Fruit fly (Drosophila melanogaster): ENCODE measurements around the gene CG3226.

Gene CG3226

dm6 chrX:6604706-6605105 lies 49.3 kb downstream of the CG3226 start (continued):
- TF ChIP-seq Awh (GFP tag; IDR thresholded peaks at IDR 0.05) (no peak), bigmax (GFP tag; optimal IDR thresholded peaks at IDR 0.05) (no peak), TFAM (GFP tag; optimal IDR thresholded peaks at IDR 0.05) (no peak), CG9727 (GFP tag; optimal IDR thresholded peaks at IDR 0.05) (peak; percentile 2), sens (GFP tag) (peak; percentile 33), rib (GFP tag; IDR thresholded peaks at IDR 0.05) (no peak), nau (GFP tag; optimal IDR thresholded peaks at IDR 0.05) (no peak), Atf-2 (GFP tag; optimal IDR thresholded peaks at IDR 0.05) (no peak), wor (GFP tag; IDR thresholded peaks at IDR 0.05) (no peak), Antp (GFP tag; optimal IDR thresholded peaks at IDR 0.05) (no peak), Dbx (GFP tag; IDR thresholded peaks at IDR 0.05) (no peak), CG12659 (GFP tag; optimal IDR thresholded peaks at IDR 0.05) (no peak), Gug (GFP tag; IDR thresholded peaks at IDR 0.05) (no peak), HLHmδ (GFP tag; optimal IDR thresholded peaks at IDR 0.05) (no peak), Usf (GFP tag; optimal IDR thresholded peaks at IDR 0.05) (no peak), ATbp (GFP tag; optimal IDR thresholded peaks at IDR 0.05) (peak; percentile 29), CG10565 (GFP tag; optimal IDR thresholded peaks at IDR 0.05) (no peak), CG9932 (GFP tag; IDR thresholded peaks at IDR 0.05) (peak; percentile 21; the same call in 1 of the 2 replicates), CG7357 (GFP tag; IDR thresholded peaks at IDR 0.05) (no peak), gcm2 (GFP tag; optimal IDR thresholded peaks at IDR 0.05) (no peak), Neu2 (GFP tag; optimal IDR thresholded peaks at IDR 0.05; ENCODE audit: borderline replicate concordance) (no peak), scrt (GFP tag; optimal IDR thresholded peaks at IDR 0.05) (no peak), CG42726 (GFP tag; IDR thresholded peaks at IDR 0.05; ENCODE audit: partially characterized antibody) (no peak), cad (GFP tag; optimal IDR thresholded peaks at IDR 0.05) (no peak), eve (GFP tag; optimal IDR thresholded peaks at IDR 0.05) (no peak), chif (GFP tag; optimal IDR thresholded peaks at IDR 0.05) (no peak), CG8290 (GFP tag; optimal IDR thresholded peaks at IDR 0.05) (no peak), CG8290 (tag; optimal IDR thresholded peaks at IDR 0.05) (no peak), ro (GFP tag; IDR thresholded peaks at IDR 0.05) (no peak), lab (GFP tag; optimal IDR thresholded peaks at IDR 0.05) (peak; percentile 9), CG17385 (GFP tag; optimal IDR thresholded peaks at IDR 0.05) (no peak), CG11696 (GFP tag; IDR thresholded peaks at IDR 0.05) (0 out of 2 replicates have a peak, but pooled peaks have one; percentile 15), CG13296 (GFP tag; optimal IDR thresholded peaks at IDR 0.05) (no peak), Hand (GFP tag; optimal IDR thresholded peaks at IDR 0.05) (no peak), CG1233 (GFP tag; optimal IDR thresholded peaks at IDR 0.05) (peak; percentile 1), Rx (GFP tag; IDR thresholded peaks at IDR 0.05) (no peak), Ets97D (GFP tag; optimal IDR thresholded peaks at IDR 0.05) (no peak), CG11504 (tag; optimal IDR thresholded peaks at IDR 0.05) (no peak), Dref (GFP tag; IDR thresholded peaks at IDR 0.05) (no peak), shn (GFP tag; optimal IDR thresholded peaks at IDR 0.05) (no peak), CHES-1-like (GFP tag; optimal IDR thresholded peaks at IDR 0.05) (no peak), MTF-1 (GFP tag; optimal IDR thresholded peaks at IDR 0.05; ENCODE audit: borderline replicate concordance) (no peak), vnd (GFP tag; IDR thresholded peaks at IDR 0.05; ENCODE audit: partially characterized antibody) (no peak), Oaz (GFP tag; IDR thresholded peaks at IDR 0.05) (no peak), H15 (GFP tag; IDR thresholded peaks at IDR 0.05) (no peak), pum (GFP tag; optimal IDR thresholded peaks at IDR 0.05) (no peak), CG10979 (tag; optimal IDR thresholded peaks at IDR 0.05) (no peak), CG18011 (GFP tag; optimal IDR thresholded peaks at IDR 0.05) (no peak), CG12155 (GFP tag; optimal IDR thresholded peaks at IDR 0.05) (no peak), Myb (GFP tag; optimal IDR thresholded peaks at IDR 0.05) (no peak), CG12744 (GFP tag; optimal IDR thresholded peaks at IDR 0.05) (no peak), CG9437 (GFP tag; optimal IDR thresholded peaks at IDR 0.05) (no peak)

All from whole organism, embryonic.